Fruit fly (Drosophila melanogaster) whole organism, wandering third instar larva: ENCODE measurements around the gene wake.

ENCODE experiments used
- CG32264 ChIP-seq: fragments of 200-800 bp; sonication (Bioruptor generic); optimal IDR thresholded peaks from 2 replicates; lab custom pipeline; 2016; ENCODE audit warnings: missing biosample characterization, missing genetic modification characterization
- CG9705 ChIP-seq: fragments of 200-800 bp; sonication (Bioruptor generic); optimal IDR thresholded peaks from 2 replicates; lab custom pipeline; 2018; ENCODE audit warnings: missing biosample characterization, mild to moderate bottlenecking, missing genetic modification characterization
- CrebA ChIP-seq: fragments of 200-800 bp; sonication (Bioruptor generic); optimal IDR thresholded peaks from 2 replicates; lab custom pipeline; 2016; ENCODE audit warnings: missing biosample characterization, mild to moderate bottlenecking, missing genetic modification characterization, borderline replicate concordance
- Dfd ChIP-seq: fragments of >200 bp; optimal IDR thresholded peaks from 2 replicates; lab custom pipeline; 2017; ENCODE audit warnings: missing biosample characterization, missing genetic modification characterization
- Dif ChIP-seq: fragments of 200-275, 200-300 bp; sonication (Bioruptor generic); optimal IDR thresholded peaks from 2 replicates; lab custom pipeline; 2018; ENCODE audit warnings: missing biosample characterization, missing genetic modification characterization; ENCODE audit not compliant: partially characterized antibody
- GATAd ChIP-seq: sonication (Bioruptor generic); optimal IDR thresholded peaks from 2 replicates; lab custom pipeline; 2016; ENCODE audit warnings: missing biosample characterization, missing genetic modification characterization
- HLH106 ChIP-seq: fragments of 200-800 bp; optimal IDR thresholded peaks from 3 replicates; lab custom pipeline; 2019; ENCODE audit warnings: missing biosample characterization, mild to moderate bottlenecking, missing genetic modification characterization, moderate library complexity
- Hnf4 ChIP-seq: fragments of 200-800 bp; sonication (Bioruptor generic); optimal IDR thresholded peaks from 2 replicates; lab custom pipeline; 2016; ENCODE audit warnings: missing biosample characterization, mild to moderate bottlenecking, missing genetic modification characterization
- Hr78 ChIP-seq: fragments of >200 bp; optimal IDR thresholded peaks from 2 replicates; lab custom pipeline; 2017; ENCODE audit warnings: missing biosample characterization, missing genetic modification characterization
- Hr83 ChIP-seq: fragments of 200-300 bp; sonication (Bioruptor generic); optimal IDR thresholded peaks from 2 replicates; lab custom pipeline; 2016; ENCODE audit warnings: missing biosample characterization, mild to moderate bottlenecking, missing genetic modification characterization, moderate library complexity; ENCODE audit not compliant: poor library complexity, severe bottlenecking
- Jra ChIP-seq: sonication (Bioruptor generic); optimal IDR thresholded peaks from 2 replicates; lab custom pipeline; 2016; ENCODE audit warnings: missing biosample characterization, missing genetic modification characterization
- Mio ChIP-seq: sonication (Bioruptor generic); optimal IDR thresholded peaks from 2 replicates; lab custom pipeline; 2016; ENCODE audit warnings: missing biosample characterization, missing genetic modification characterization
- Myc ChIP-seq: fragments of >200 bp; optimal IDR thresholded peaks from 2 replicates; lab custom pipeline; 2017
- N ChIP-seq: fragments of >200 bp; optimal IDR thresholded peaks from 2 replicates; lab custom pipeline; 2018; ENCODE audit warnings: missing biosample characterization, missing external identifiers, missing genetic modification characterization
- OdsH ChIP-seq: fragments of 200-800 bp; sonication (Bioruptor generic); optimal IDR thresholded peaks from 2 replicates; lab custom pipeline; 2016; ENCODE audit warnings: missing biosample characterization, mild to moderate bottlenecking, missing genetic modification characterization
- Rel ChIP-seq, 2 experiments: fragments of 200-800 bp; sonication (Bioruptor generic) in 1 of 2; optimal IDR thresholded peaks; 2 replicates in 1 of 2; 3 replicates in 1 of 2; lab custom pipeline; 2016 to 2019; ENCODE audit warnings: mild to moderate bottlenecking in 2 of 2, missing biosample characterization in 2 of 2, missing genetic modification characterization in 2 of 2, moderate library complexity in 1 of 2
- Sp1 ChIP-seq: fragments of 200-800 bp; sonication (Bioruptor generic); optimal IDR thresholded peaks from 3 replicates; lab custom pipeline; 2019; ENCODE audit warnings: missing biosample characterization, mild to moderate bottlenecking, missing genetic modification characterization, moderate library complexity
- br ChIP-seq: fragments of 200-800 bp; sonication (Bioruptor generic); optimal IDR thresholded peaks from 2 replicates; lab custom pipeline; 2016; ENCODE audit warnings: missing biosample characterization, missing genetic modification characterization
- brk ChIP-seq: fragments of 200-800 bp; sonication (Bioruptor generic); optimal IDR thresholded peaks from 2 replicates; lab custom pipeline; 2016; ENCODE audit warnings: missing biosample characterization, mild to moderate bottlenecking, missing genetic modification characterization
- dl ChIP-seq, 2 experiments: fragments of 175-275, 200-275 bp in 1 of 2; fragments of 200-275 bp in 1 of 2; sonication (Bioruptor generic); optimal IDR thresholded peaks; lab custom pipeline; 2018; ENCODE audit warnings: mild to moderate bottlenecking in 2 of 2, missing biosample characterization in 2 of 2, missing genetic modification characterization in 2 of 2, moderate library complexity in 2 of 2; ENCODE audit not compliant: partially characterized antibody in 2 of 2, insufficient read depth in 1 of 2
- dmrt93B ChIP-seq: fragments of 200-800 bp; sonication (Bioruptor generic); optimal IDR thresholded peaks from 2 replicates; lab custom pipeline; 2018; ENCODE audit warnings: missing biosample characterization, mild to moderate bottlenecking, missing genetic modification characterization
- dsf ChIP-seq: sonication (Bioruptor generic); optimal IDR thresholded peaks from 2 replicates; lab custom pipeline; 2016; ENCODE audit warnings: missing biosample characterization, missing genetic modification characterization, borderline replicate concordance
- ey ChIP-seq: fragments of 200-800 bp; sonication (Bioruptor generic); optimal IDR thresholded peaks from 2 replicates; lab custom pipeline; 2016; ENCODE audit warnings: missing biosample characterization, missing genetic modification characterization
- foxo ChIP-seq, 2 experiments: fragments of 200-800 bp; sonication (Bioruptor generic); optimal IDR thresholded peaks; 2 replicates in 1 of 2; 3 replicates in 1 of 2; lab custom pipeline; 2016 to 2017; ENCODE audit warnings: missing biosample characterization in 2 of 2, missing genetic modification characterization in 2 of 2
- fru ChIP-seq: fragments of 200-800 bp; sonication (Bioruptor generic); optimal IDR thresholded peaks from 3 replicates; lab custom pipeline; 2016; ENCODE audit warnings: missing biosample characterization, mild to moderate bottlenecking, missing genetic modification characterization
- h ChIP-seq: fragments of 200-800 bp; sonication (Bioruptor generic); optimal IDR thresholded peaks from 3 replicates; lab custom pipeline; 2016; ENCODE audit warnings: missing biosample characterization, mild to moderate bottlenecking, missing genetic modification characterization
- jim ChIP-seq: fragments of 175-275, 200-325 bp; sonication (Bioruptor generic); optimal IDR thresholded peaks from 2 replicates; lab custom pipeline; 2016; ENCODE audit warnings: missing biosample characterization, mild to moderate bottlenecking, missing genetic modification characterization
- lola ChIP-seq: fragments of >200 bp; optimal IDR thresholded peaks from 2 replicates; lab custom pipeline; 2017; ENCODE audit warnings: missing biosample characterization, missing genetic modification characterization
- pan ChIP-seq: fragments of >200 bp; optimal IDR thresholded peaks from 2 replicates; lab custom pipeline; 2017
- psq ChIP-seq: fragments of 200-800 bp; sonication (Bioruptor generic); optimal IDR thresholded peaks from 3 replicates; lab custom pipeline; 2017; ENCODE audit warnings: missing biosample characterization, mild to moderate bottlenecking, missing genetic modification characterization, moderate library complexity
- rgr ChIP-seq: fragments of 200-800 bp; sonication (Bioruptor generic); optimal IDR thresholded peaks from 3 replicates; lab custom pipeline; 2016; ENCODE audit warnings: missing biosample characterization, mild to moderate bottlenecking, missing genetic modification characterization
- sage ChIP-seq: fragments of 200-800 bp; sonication (Bioruptor generic); optimal IDR thresholded peaks from 2 replicates; lab custom pipeline; 2016; ENCODE audit warnings: missing biosample characterization, mild to moderate bottlenecking, missing genetic modification characterization
- sv ChIP-seq: fragments of 200-800 bp; sonication (Bioruptor generic); optimal IDR thresholded peaks from 3 replicates; lab custom pipeline; 2016; ENCODE audit warnings: missing biosample characterization, missing genetic modification characterization
- tai ChIP-seq: sonication (Bioruptor generic); optimal IDR thresholded peaks from 2 replicates; lab custom pipeline; 2016; ENCODE audit warnings: missing biosample characterization, missing genetic modification characterization
- usp ChIP-seq: fragments of >200 bp; optimal IDR thresholded peaks from 2 replicates; lab custom pipeline; 2017; ENCODE audit warnings: missing biosample characterization, missing genetic modification characterization
- woc ChIP-seq: sonication (Bioruptor generic); optimal IDR thresholded peaks from 2 replicates; lab custom pipeline; 2016; ENCODE audit warnings: missing biosample characterization, mild to moderate bottlenecking, missing genetic modification characterization

wake gene

dm6 chr3R:22627936-22628513 lies 11.6 kb upstream of the wake start:
- TF ChIP-seq fru (GFP tag; lab: Kevin White, UChicago) (peak; percentile 8), CrebA (GFP tag; lab: Kevin White, UChicago) (no peak), h (GFP tag; lab: Kevin White, UChicago) (peak; percentile 12), Dfd (GFP tag; lab: Kevin White, UChicago) (no peak), psq (GFP tag; lab: Kevin White, UChicago) (peak; percentile 67), dsf (no peak), Sp1 (GFP tag; lab: Kevin White, UChicago) (peak; percentile 68), foxo (GFP tag; optimal IDR thresholded peaks at IDR 0.05; lab: Kevin White, UChicago) (peak in 1 of 2 experiments; percentile 54), CG32264 (GFP tag; lab: Kevin White, UChicago) (no peak), OdsH (GFP tag; lab: Kevin White, UChicago) (peak; percentile 75), HLH106 (tag; lab: Kevin White, UChicago) (peak; percentile 45), rgr (GFP tag; lab: Kevin White, UChicago) (peak; percentile 80), ey (GFP tag; lab: Kevin White, UChicago) (peak; percentile 80), N (GFP tag; lab: Kevin White, UChicago) (no peak), woc (GFP tag; lab: Kevin White, UChicago) (peak; percentile 51), CG9705 (GFP tag; lab: Kevin White, UChicago) (no peak), pan (lab: Kevin White, UChicago) (no peak), jim (no peak), GATAd (GFP tag; lab: Kevin White, UChicago) (no peak), Rel (GFP tag; optimal IDR thresholded peaks at IDR 0.05; lab: Kevin White, UChicago) (no peak), Rel (tag; optimal IDR thresholded peaks at IDR 0.05; lab: Kevin White, UChicago) (no peak), lola (GFP tag; lab: Kevin White, UChicago) (no peak), usp (GFP tag; lab: Kevin White, UChicago) (no peak), Dif (GFP tag; lab: Kevin White, UChicago) (no peak), br (GFP tag; lab: Kevin White, UChicago) (peak; percentile 74), dl (GFP tag; optimal IDR thresholded peaks at IDR 0.05; lab: Kevin White, UChicago; ENCODE audit: insufficient read depth in 1 of 2, partially characterized antibody in 2 of 2) (no peak), Hnf4 (GFP tag; lab: Kevin White, UChicago) (peak; percentile 69), Jra (peak; percentile 36), sage (GFP tag; lab: Kevin White, UChicago) (peak; percentile 3), Myc (lab: Kevin White, UChicago) (no peak), tai (peak; percentile 78), dmrt93B (GFP tag; lab: Kevin White, UChicago) (no peak)

DNA sequence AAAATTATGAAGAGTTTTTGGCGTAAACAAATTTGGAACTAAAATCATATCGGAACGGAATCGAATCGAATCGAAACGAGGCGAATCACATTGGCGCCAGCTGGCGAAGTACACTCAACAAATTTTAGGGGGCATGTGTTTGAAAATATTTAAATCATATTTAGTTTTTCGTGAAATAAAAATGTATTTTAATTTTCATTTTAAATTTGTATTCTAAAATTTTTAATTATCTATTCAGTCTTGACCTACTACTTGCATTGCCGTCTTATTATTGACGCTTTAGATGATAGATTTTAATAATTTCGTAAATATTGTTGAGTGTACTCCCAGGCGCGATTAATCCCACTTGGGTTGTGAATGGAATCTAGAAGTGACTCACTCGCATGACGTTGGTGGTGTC lies 10.4 kb upstream of the wake start:
- TF ChIP-seq sv (GFP tag; lab: Kevin White, UChicago), result no peak
- no peak for TF ChIP-seq Jra
- TF ChIP-seq pan (lab: Kevin White, UChicago), result no peak
- no peak for TF ChIP-seq ey (GFP tag; lab: Kevin White, UChicago)
- no peak for TF ChIP-seq Mio
- no peak for TF ChIP-seq dmrt93B (GFP tag; lab: Kevin White, UChicago)
- no peak for TF ChIP-seq Hr78 (GFP tag; lab: Kevin White, UChicago)
- no peak for TF ChIP-seq CrebA (GFP tag; lab: Kevin White, UChicago)

dm6 chr3R:22631156-22631555 lies 8.5 kb upstream of the wake start:
- TF ChIP-seq jim (no peak), dmrt93B (GFP tag; lab: Kevin White, UChicago) (no peak), GATAd (GFP tag; lab: Kevin White, UChicago) (no peak), CrebA (GFP tag; lab: Kevin White, UChicago) (no peak), brk (no peak), Hr83 (GFP tag; lab: Kevin White, UChicago) (no peak), woc (GFP tag; lab: Kevin White, UChicago) (no peak), Myc (lab: Kevin White, UChicago) (no peak), sage (GFP tag; lab: Kevin White, UChicago) (no peak), CG32264 (GFP tag; lab: Kevin White, UChicago) (no peak), sv (GFP tag; lab: Kevin White, UChicago) (no peak), fru (GFP tag; lab: Kevin White, UChicago) (no peak)
- TF ChIP-seq, all 38 proteins: peak for 0
